Worm (Caenorhabditis elegans): ENCODE measurements around the gene C49C3.20.

DNA sequence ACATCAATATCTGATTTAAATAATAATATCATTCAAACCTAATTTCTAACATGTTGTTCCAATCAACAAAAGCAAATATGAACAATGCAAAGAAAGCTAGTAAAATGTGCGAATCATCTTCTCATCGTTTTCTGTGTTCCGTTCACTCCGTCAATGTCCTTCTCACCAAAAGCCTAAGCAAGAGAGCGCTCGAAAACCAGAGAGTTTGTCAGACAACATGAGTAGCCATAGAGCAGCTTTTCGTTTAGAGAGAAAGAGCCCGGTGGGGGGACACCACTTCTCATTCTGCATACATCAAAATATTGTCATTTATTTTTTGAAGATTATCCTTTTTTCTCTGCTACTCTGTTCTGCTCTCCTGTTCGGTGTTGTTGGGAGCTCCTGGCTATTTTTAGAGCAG is 22.6 kb downstream of the C49C3.20 start:
- no peak for TF ChIP-seq jun-1 (tag; optimal IDR thresholded peaks at IDR 0.05)
- no peak for TF ChIP-seq ceh-9 (tag; optimal IDR thresholded peaks at IDR 0.05)
- TF ChIP-seq ceh-28 (tag; optimal IDR thresholded peaks at IDR 0.05): no peak

All from whole organism, L3 larva.